Fruit fly (Drosophila melanogaster) whole organism: ENCODE measurements around the gene rtet.

Experiments used
- CG8478 ChIP-seq: fragments of >200 bp; optimal IDR thresholded peaks from 2 replicates; lab custom pipeline; 2018; ENCODE audit warnings: inconsistent platforms
- Dll ChIP-seq: fragments of >200 bp; optimal IDR thresholded peaks from 2 replicates; lab custom pipeline; 2017
- EcR ChIP-seq, 2 experiments: fragments of >200 bp; optimal IDR thresholded peaks; 2 replicates each; lab custom pipeline; 2017; ENCODE audit warnings: missing biosample characterization in 2 of 2, missing genetic modification characterization in 2 of 2, missing genetic modification reagents in 2 of 2
- pan ChIP-seq: fragments of >200 bp; optimal IDR thresholded peaks from 2 replicates; lab custom pipeline; 2017
- psq ChIP-seq: fragments of >200 bp; optimal IDR thresholded peaks from 2 replicates; lab custom pipeline; 2017
- usp ChIP-seq: fragments of >200 bp; optimal IDR thresholded peaks from 2 replicates; lab custom pipeline; 2017; ENCODE audit warnings: missing biosample characterization, missing genetic modification characterization, mixed read lengths

Gene rtet

DNA sequence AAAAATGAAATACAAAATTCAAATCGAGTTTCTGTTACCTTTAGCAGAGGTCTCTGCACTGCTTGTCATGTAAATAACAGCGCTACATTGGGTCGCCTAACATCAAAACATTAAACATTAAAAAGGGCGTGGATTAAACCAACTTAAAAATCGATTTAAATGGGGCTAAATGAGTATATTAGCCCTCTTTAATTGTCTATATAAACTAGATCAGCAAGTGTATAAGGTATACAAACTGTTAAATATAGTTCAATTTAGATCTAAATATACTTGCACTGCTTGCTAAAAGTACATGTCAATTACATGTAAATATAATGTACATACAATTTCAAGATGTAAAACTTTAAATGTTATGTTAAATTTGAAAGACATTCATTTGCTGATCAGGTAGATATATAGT lies 38.5 kb upstream of the rtet start:
- TF ChIP-seq pan (lab: Kevin White, UChicago) (no peak), EcR (GFP tag; optimal IDR thresholded peaks at IDR 0.05; lab: Kevin White, UChicago) (no peak), CG8478 (lab: Kevin White, UChicago) (no peak), psq (no peak), usp (GFP tag; lab: Kevin White, UChicago) (no peak), Dll (lab: Kevin White, UChicago) (no peak)

dm6 chr3R:21071312-21071711 lies 36.9 kb upstream of the rtet start:
- no peak for TF ChIP-seq psq
- TF ChIP-seq usp (GFP tag; lab: Kevin White, UChicago): no peak
- TF ChIP-seq EcR (GFP tag; optimal IDR thresholded peaks at IDR 0.05; lab: Kevin White, UChicago): no peak
- no peak for TF ChIP-seq Dll (lab: Kevin White, UChicago)
- no peak for TF ChIP-seq pan (lab: Kevin White, UChicago)
- TF ChIP-seq CG8478 (lab: Kevin White, UChicago): no peak

DNA sequence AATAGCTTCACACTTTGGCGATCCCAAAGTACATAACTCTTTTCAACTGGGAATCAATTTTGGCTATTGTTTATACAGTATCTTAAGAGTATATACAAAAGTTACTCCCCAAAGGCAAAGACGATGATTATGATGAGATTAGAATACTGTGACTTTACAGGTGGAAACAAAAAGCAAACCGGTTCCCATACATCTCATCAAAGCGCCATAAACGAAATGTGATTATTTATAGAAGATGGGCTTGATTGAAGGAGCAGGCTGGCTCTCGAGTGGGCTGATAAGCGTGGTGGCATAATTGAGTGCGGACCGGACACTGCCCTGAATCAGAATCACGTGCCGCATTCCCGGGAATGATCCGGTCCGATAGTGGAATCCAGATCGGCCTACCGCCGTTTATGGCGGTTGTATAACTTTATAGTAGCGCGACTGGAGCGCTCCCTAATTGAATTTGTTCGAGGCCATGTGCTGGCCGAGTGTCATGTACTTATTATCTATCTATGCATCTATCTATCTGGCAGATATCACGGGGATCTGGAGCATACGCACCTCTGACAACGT lies 36.2 kb upstream of the rtet start:
- no peak for TF ChIP-seq psq
- TF ChIP-seq Dll (lab: Kevin White, UChicago): no peak
- TF ChIP-seq usp (GFP tag; lab: Kevin White, UChicago): no peak
- TF ChIP-seq EcR (GFP tag; optimal IDR thresholded peaks at IDR 0.05; lab: Kevin White, UChicago): no peak
- TF ChIP-seq pan (lab: Kevin White, UChicago): no peak
- TF ChIP-seq CG8478 (lab: Kevin White, UChicago): no peak

DNA sequence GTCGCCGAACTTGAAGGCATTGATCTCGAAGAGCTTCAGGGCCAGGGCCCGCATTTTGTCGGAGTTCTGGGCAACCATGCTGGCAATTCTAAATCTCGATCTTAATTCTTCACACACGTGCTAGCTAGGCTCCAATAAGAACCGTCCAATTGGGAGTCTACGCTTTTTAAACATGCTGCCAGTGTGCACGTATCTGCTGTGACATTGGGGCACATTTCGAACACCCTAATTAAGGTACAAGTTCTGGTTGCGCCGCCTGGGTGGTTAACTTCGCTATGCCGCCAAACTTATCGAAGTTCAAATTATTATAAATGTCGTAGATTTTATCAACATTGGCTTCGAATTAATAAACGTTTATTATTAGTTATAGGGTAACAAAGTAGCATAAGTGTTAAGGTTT lies 35.1 kb upstream of the rtet start, which contains the start of gene r-l:
Gene r-l, minus strand, starts transcription at position 179 of the 400 bp plus-strand sequence.
- TF ChIP-seq pan (lab: Kevin White, UChicago) (no peak), CG8478 (lab: Kevin White, UChicago) (no peak), psq (no peak), Dll (lab: Kevin White, UChicago) (no peak)

- TF ChIP-seq pan (lab: Kevin White, UChicago) (no peak), psq (no peak), usp (GFP tag; lab: Kevin White, UChicago) (no peak), CG8478 (lab: Kevin White, UChicago) (no peak), EcR (GFP tag; optimal IDR thresholded peaks at IDR 0.05; lab: Kevin White, UChicago) (no peak), Dll (lab: Kevin White, UChicago) (no peak)
Measured at dm6 chr3R:21073707-21074106, 34.5 kb upstream of the rtet start, which contains the start of gene dmrt93B. dmrt93B (plus strand) TSS chr3R:21074007.

- no peak for TF ChIP-seq psq
- TF ChIP-seq Dll (lab: Kevin White, UChicago): no peak
- TF ChIP-seq pan (lab: Kevin White, UChicago): no peak
- no peak for TF ChIP-seq CG8478 (lab: Kevin White, UChicago)
- TF ChIP-seq EcR (GFP tag; optimal IDR thresholded peaks at IDR 0.05; lab: Kevin White, UChicago): no peak
- TF ChIP-seq usp (GFP tag; lab: Kevin White, UChicago): no peak
Measured at dm6 chr3R:21077577-21077976, 30.7 kb upstream of the rtet start.

DNA sequence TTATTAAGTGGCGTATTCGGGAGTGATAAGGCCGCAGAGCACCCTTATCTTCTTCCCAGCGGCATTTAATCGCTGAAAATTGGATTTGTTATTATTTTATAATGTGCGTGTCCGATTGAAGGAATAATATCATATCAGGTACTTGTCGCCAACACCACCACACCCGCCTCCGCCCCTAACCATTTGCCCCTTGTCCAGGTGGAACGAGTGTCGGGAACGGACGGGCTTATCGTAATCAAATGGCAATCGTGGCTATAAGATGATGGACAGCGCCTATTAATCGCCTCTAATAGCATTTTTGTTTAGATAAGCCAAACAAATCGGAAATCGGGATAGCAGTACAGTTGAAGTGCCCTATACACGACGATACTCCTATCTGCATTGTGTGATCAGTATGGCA lies 30.0 kb upstream of the rtet start:
- no peak for TF ChIP-seq usp (GFP tag; lab: Kevin White, UChicago)
- no peak for TF ChIP-seq EcR (GFP tag; optimal IDR thresholded peaks at IDR 0.05; lab: Kevin White, UChicago)
- no peak for TF ChIP-seq Dll (lab: Kevin White, UChicago)
- no peak for TF ChIP-seq pan (lab: Kevin White, UChicago)
- TF ChIP-seq CG8478 (lab: Kevin White, UChicago): no peak
- no peak for TF ChIP-seq psq

- no peak for TF ChIP-seq CG8478 (lab: Kevin White, UChicago)
- no peak for TF ChIP-seq pan (lab: Kevin White, UChicago)
- no peak for TF ChIP-seq psq
- TF ChIP-seq Dll (lab: Kevin White, UChicago): no peak
- no peak for TF ChIP-seq EcR (GFP tag; optimal IDR thresholded peaks at IDR 0.05; lab: Kevin White, UChicago)
- no peak for TF ChIP-seq usp (GFP tag; lab: Kevin White, UChicago)
Measured at dm6 chr3R:21078958-21079357, 29.3 kb upstream of the rtet start.

dm6 chr3R:21080876-21081586 lies 27.2 kb upstream of the rtet start, which contains the start of gene HHEX:
HHEX (minus strand) TSS chr3R:21080926.
- TF ChIP-seq psq: no peak
- no peak for TF ChIP-seq Dll (lab: Kevin White, UChicago)
- TF ChIP-seq usp (GFP tag; lab: Kevin White, UChicago): no peak
- TF ChIP-seq EcR (GFP tag; optimal IDR thresholded peaks at IDR 0.05; lab: Kevin White, UChicago): no peak
- TF ChIP-seq pan (lab: Kevin White, UChicago): no peak

DNA sequence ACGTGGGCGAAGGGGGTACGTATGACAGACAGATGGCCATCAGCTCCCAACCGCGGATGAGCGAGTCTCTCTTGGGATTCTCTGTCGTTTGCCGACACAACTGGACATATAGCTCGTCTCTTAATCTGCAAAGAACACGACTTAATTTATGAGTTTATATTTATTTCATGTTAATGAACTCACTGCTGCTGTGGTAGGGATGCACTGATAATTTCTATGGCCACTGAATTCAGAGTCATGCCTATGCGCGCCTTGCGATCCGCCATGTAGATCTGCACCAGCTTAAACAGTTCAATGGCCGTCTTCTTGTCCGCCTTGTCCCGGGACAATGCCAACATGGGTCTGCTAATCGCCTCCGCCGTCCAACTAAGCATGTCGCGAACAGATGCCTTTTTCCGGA lies 23.3 kb upstream of the rtet start:
- no peak for TF ChIP-seq psq
- no peak for TF ChIP-seq Dll (lab: Kevin White, UChicago)
- TF ChIP-seq pan (lab: Kevin White, UChicago): no peak
- no peak for TF ChIP-seq usp (GFP tag; lab: Kevin White, UChicago)
- no peak for TF ChIP-seq CG8478 (lab: Kevin White, UChicago)
- no peak for TF ChIP-seq EcR (GFP tag; optimal IDR thresholded peaks at IDR 0.05; lab: Kevin White, UChicago)

DNA sequence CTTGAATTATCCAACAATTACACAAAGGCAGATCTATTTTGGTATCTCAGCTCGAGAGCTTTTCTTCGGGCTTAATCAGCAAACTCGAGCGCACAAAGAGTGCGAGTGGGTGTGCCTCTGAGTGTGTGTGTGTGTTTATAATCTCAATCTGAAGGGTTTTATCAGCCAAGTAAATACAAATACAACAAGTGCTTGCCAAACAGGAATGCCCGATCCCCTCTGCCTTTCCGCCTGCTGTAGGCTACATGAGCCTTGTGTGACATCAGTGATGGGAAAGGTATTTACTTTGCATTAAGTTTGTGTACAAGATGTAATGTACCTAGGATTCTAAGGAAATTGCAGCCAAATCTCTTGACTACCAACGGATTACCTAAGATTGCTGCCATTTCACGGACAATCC lies 18.8 kb upstream of the rtet start:
- TF ChIP-seq pan (lab: Kevin White, UChicago) (no peak), Dll (lab: Kevin White, UChicago) (no peak), EcR (GFP tag; optimal IDR thresholded peaks at IDR 0.05; lab: Kevin White, UChicago) (no peak), CG8478 (lab: Kevin White, UChicago) (no peak), usp (GFP tag; lab: Kevin White, UChicago) (no peak), psq (no peak)
